Worm (Caenorhabditis elegans) whole organism, L4 larva: ENCODE data around the gene F44D12.2.

ENCODE experiments used
- ctbp-1 ChIP-seq: fragments of 200-800 bp; sonication (Bioruptor generic); IDR thresholded peaks from 2 replicates; pipeline ENCODE4 v1.3.6; 2022; ENCODE audit warnings: missing genetic modification reagents, missing genetic modification characterization, missing compliant biosample characterization
- hif-1 ChIP-seq, 2 experiments: sonication (generic microtip); optimal IDR thresholded peaks; 2 replicates each; lab custom pipeline; 2016 to 2017; ENCODE audit warnings: missing compliant biosample characterization in 2 of 2, missing genetic modification characterization in 2 of 2, missing genetic modification reagents in 2 of 2, missing genotype in 2 of 2, mild to moderate bottlenecking in 1 of 2
- spr-3 ChIP-seq: fragments of 200-800 bp; sonication (Bioruptor generic); optimal IDR thresholded peaks from 2 replicates; lab custom pipeline; 2018; ENCODE audit warnings: mild to moderate bottlenecking, missing genetic modification characterization, missing compliant biosample characterization

DNA sequence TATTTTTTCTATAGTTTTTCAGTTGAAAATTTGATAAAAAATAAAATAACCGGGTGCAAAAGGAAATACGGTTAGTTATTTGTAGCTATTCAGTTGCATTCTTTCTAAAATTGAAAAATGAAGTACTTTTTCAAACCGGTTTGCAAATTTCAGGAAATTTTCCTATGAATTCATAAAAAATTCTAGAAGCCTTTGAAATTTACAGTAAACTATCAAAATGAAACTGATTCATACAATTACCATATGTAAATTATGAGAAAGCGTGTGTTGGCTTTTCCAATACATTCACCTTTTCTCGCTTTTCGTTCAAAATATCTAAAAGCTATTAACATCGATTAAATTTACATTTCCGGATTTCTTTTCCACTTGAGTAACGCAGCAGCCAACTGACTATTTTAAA is 556 bp downstream of the F44D12.2 start, which contains the start of gene ent-7:
- TF ChIP-seq hif-1 (tag; optimal IDR thresholded peaks at IDR 0.05; lab: Kevin White, UChicago) (no peak), ctbp-1 (no peak), spr-3 (GFP tag; lab: Kevin White, UChicago) (no peak)
